Fruit fly (Drosophila melanogaster) whole organism, prepupa: Measurements from ENCODE around the gene CG42876.

Experiments
- Blimp-1 ChIP-seq: fragments of 200-800 bp; sonication (Bioruptor generic); optimal IDR thresholded peaks from 3 replicates; lab custom pipeline; 2017; ENCODE audit warnings: missing biosample characterization, missing genetic modification characterization, mild to moderate bottlenecking, moderate library complexity, missing genetic modification reagents
- CG11294 ChIP-seq: fragments of 200-800 bp; sonication (Bioruptor generic); IDR thresholded peaks from 2 replicates; pipeline ENCODE4 v1.3.6; 2022; ENCODE audit warnings: missing biosample characterization, missing genetic modification characterization
- CG15336 ChIP-seq: fragments of 200-800 bp; sonication (Bioruptor generic); IDR thresholded peaks from 2 replicates; pipeline ENCODE4 v1.3.6; 2022; ENCODE audit warnings: missing biosample characterization, missing genetic modification characterization
- CG16779 ChIP-seq: fragments of 200-800 bp; sonication (Bioruptor generic); optimal IDR thresholded peaks from 3 replicates; lab custom pipeline; 2017; ENCODE audit warnings: missing biosample characterization, mild to moderate bottlenecking, missing genetic modification characterization
- CG4318 ChIP-seq: fragments of 200-800 bp; sonication (Bioruptor generic); optimal IDR thresholded peaks from 3 replicates; lab custom pipeline; 2017; ENCODE audit warnings: missing biosample characterization, mild to moderate bottlenecking, missing genetic modification characterization
- CG6808 ChIP-seq: fragments of 200-800 bp; sonication (Bioruptor generic); optimal IDR thresholded peaks from 3 replicates; lab custom pipeline; 2017; ENCODE audit warnings: missing biosample characterization, missing genetic modification characterization, mild to moderate bottlenecking, moderate library complexity, missing genetic modification reagents
- CG7368 ChIP-seq: fragments of 200-800 bp; sonication (Bioruptor generic); optimal IDR thresholded peaks from 3 replicates; lab custom pipeline; 2016; ENCODE audit warnings: missing biosample characterization, missing genetic modification characterization
- CG8119 ChIP-seq: fragments of 200-800 bp; sonication (Bioruptor generic); IDR thresholded peaks from 3 replicates; pipeline ENCODE4 v1.3.6; 2022; ENCODE audit warnings: missing biosample characterization, missing genetic modification characterization
- Gug ChIP-seq: fragments of 200-800 bp; sonication (Bioruptor generic); IDR thresholded peaks from 2 replicates; pipeline ENCODE4 v1.3.6; 2022; ENCODE audit warnings: missing biosample characterization, missing genetic modification characterization
- Smox ChIP-seq: fragments of 200-800 bp; sonication (Bioruptor generic); optimal IDR thresholded peaks from 3 replicates; lab custom pipeline; 2016; ENCODE audit warnings: missing biosample characterization, missing genetic modification characterization
- Sox15 ChIP-seq: fragments of 200-800 bp; sonication (Bioruptor generic); optimal IDR thresholded peaks from 3 replicates; lab custom pipeline; 2016; ENCODE audit warnings: missing biosample characterization, missing genetic modification characterization
- acj6 ChIP-seq: fragments of 200-800 bp; sonication (Bioruptor generic); optimal IDR thresholded peaks from 3 replicates; lab custom pipeline; 2016; ENCODE audit warnings: missing biosample characterization, missing genetic modification characterization
- eg ChIP-seq: fragments of 200-800 bp; sonication (Bioruptor generic); IDR thresholded peaks from 3 replicates; pipeline ENCODE4 v1.3.6; 2022; ENCODE audit warnings: missing biosample characterization, missing genetic modification characterization
- salr ChIP-seq, 2 experiments: fragments of 200-800 bp; sonication (Bioruptor generic); optimal IDR thresholded peaks; 3 replicates each; lab custom pipeline; 2016 to 2018; ENCODE audit warnings: missing biosample characterization in 2 of 2, missing genetic modification characterization in 2 of 2, mild to moderate bottlenecking in 1 of 2
- spab ChIP-seq: fragments of 200-800 bp; sonication (Bioruptor generic); optimal IDR thresholded peaks from 2 replicates; lab custom pipeline; 2017; ENCODE audit warnings: missing biosample characterization, mild to moderate bottlenecking, missing genetic modification characterization, missing genetic modification reagents
- ss ChIP-seq, 2 experiments: fragments of 200-800 bp; sonication (Bioruptor generic); optimal IDR thresholded peaks; 2 replicates in 1 of 2; 3 replicates in 1 of 2; lab custom pipeline; 2017 to 2018; ENCODE audit warnings: mild to moderate bottlenecking in 2 of 2, missing biosample characterization in 2 of 2, missing genetic modification characterization in 2 of 2, moderate library complexity in 1 of 2
- svp ChIP-seq: fragments of 200-800 bp; sonication (Bioruptor generic); peaks from one replicate; lab custom pipeline; 2016; ENCODE audit warnings: missing biosample characterization, missing genetic modification characterization

CG42876 gene

dm6 chr2L:15761409-15762407 is 50.2 kb downstream of the CG42876 start (continued):
- TF ChIP-seq CG11294 (GFP tag; lab: Robert Waterston, UW) = peak; percentile 71
- peak; percentile 91 for TF ChIP-seq CG8119 (GFP tag; lab: Robert Waterston, UW)
- TF ChIP-seq Gug = peak; percentile 84
- no peak for TF ChIP-seq salr (GFP tag; optimal IDR thresholded peaks at IDR 0.05; lab: Kevin White, UChicago)
- TF ChIP-seq CG7368 (GFP tag; lab: Kevin White, UChicago) = peak; percentile 63
- TF ChIP-seq Sox15 (GFP tag; lab: Kevin White, UChicago) = peak; percentile 56
- peak; percentile 32 for TF ChIP-seq CG16779 (tag; lab: Kevin White, UChicago)
- TF ChIP-seq spab = peak; percentile 72
- TF ChIP-seq Blimp-1 (GFP tag; lab: Kevin White, UChicago) = peak; percentile 86
- peak; percentile 93 for TF ChIP-seq CG15336

- no peak for TF ChIP-seq acj6 (GFP tag; lab: Kevin White, UChicago)
- TF ChIP-seq CG8119 (GFP tag; lab: Robert Waterston, UW) = no peak
- no peak for TF ChIP-seq svp (GFP tag; lab: Kevin White, UChicago)
- TF ChIP-seq CG6808 (GFP tag; lab: Kevin White, UChicago) = no peak
- TF ChIP-seq Smox (GFP tag; lab: Kevin White, UChicago) = no peak
- peak; percentile 39; the same call in 2 of the 3 replicates for TF ChIP-seq eg (GFP tag; lab: Robert Waterston, UW)
- TF ChIP-seq ss (GFP tag; optimal IDR thresholded peaks at IDR 0.05; lab: Kevin White, UChicago) = no peak
- 0 out of 2 replicates have a peak, but pooled peaks have one; percentile 20 for TF ChIP-seq CG15336
- no peak for TF ChIP-seq CG4318 (GFP tag; lab: Kevin White, UChicago)
These were observed 51.3 kb downstream of the CG42876 start for dm6 chr2L:15760666-15761065.
